Fruit fly (Drosophila melanogaster) whole organism, embryonic: Measurements from ENCODE around the gene CG3149.

Experiments used
- CG10274 ChIP-seq: fragments of 200-800 bp; sonication (Bioruptor generic); optimal IDR thresholded peaks from 3 replicates; lab custom pipeline; 2017; ENCODE audit warnings: missing biosample characterization, mild to moderate bottlenecking, missing genetic modification characterization
- CG11560 ChIP-seq: fragments of 200-800 bp; sonication (Bioruptor generic); IDR thresholded peaks from 3 replicates; pipeline ENCODE4 v1.3.6; 2022; ENCODE audit warnings: missing biosample characterization, missing genetic modification characterization
- CG12769 ChIP-seq: fragments of 200-800 bp; sonication (Bioruptor generic); optimal IDR thresholded peaks from 2 replicates; lab custom pipeline; 2019; ENCODE audit warnings: missing biosample characterization, mild to moderate bottlenecking, missing genetic modification characterization, moderate library complexity
- CG13287 ChIP-seq: fragments of 200-800 bp; sonication (Bioruptor generic); IDR thresholded peaks from 2 replicates; pipeline ENCODE4 v1.3.6; 2022; ENCODE audit warnings: missing biosample characterization, missing genetic modification characterization; ENCODE audit not compliant: partially characterized antibody
- CG14710 ChIP-seq: fragments of 200-800 bp; sonication (Bioruptor generic); optimal IDR thresholded peaks from 3 replicates; lab custom pipeline; 2019; ENCODE audit warnings: missing biosample characterization, mild to moderate bottlenecking, missing genetic modification characterization, moderate library complexity
- CG1602 ChIP-seq: fragments of 200-800 bp; sonication (Bioruptor generic); optimal IDR thresholded peaks from 3 replicates; lab custom pipeline; 2016; ENCODE audit warnings: missing biosample characterization, missing genetic modification characterization
- CG16863 ChIP-seq: fragments of 200-800 bp; sonication (Bioruptor generic); optimal IDR thresholded peaks from 3 replicates; lab custom pipeline; 2016; ENCODE audit warnings: missing biosample characterization, missing genetic modification characterization
- CG18599 ChIP-seq: fragments of 200-800 bp; sonication (Bioruptor generic); optimal IDR thresholded peaks from 3 replicates; lab custom pipeline; 2017; ENCODE audit warnings: missing biosample characterization, missing genetic modification characterization, mild to moderate bottlenecking, moderate library complexity, missing genetic modification reagents
- CG2875 ChIP-seq: fragments of 200-800 bp; sonication (Bioruptor generic); optimal IDR thresholded peaks from 2 replicates; lab custom pipeline; 2017; ENCODE audit warnings: missing biosample characterization, mild to moderate bottlenecking, missing genetic modification characterization, missing genetic modification reagents
- CG3838 ChIP-seq: fragments of 200-800 bp; sonication (Bioruptor generic); optimal IDR thresholded peaks from 3 replicates; lab custom pipeline; 2016; ENCODE audit warnings: missing biosample characterization, missing genetic modification characterization
- CG3847 ChIP-seq: fragments of 200-800 bp; sonication (Bioruptor generic); IDR thresholded peaks from 2 replicates; pipeline ENCODE4 v1.3.6; 2022; ENCODE audit warnings: missing biosample characterization, missing genetic modification characterization
- CG6765 ChIP-seq: fragments of 200-800 bp; sonication (Bioruptor generic); optimal IDR thresholded peaks from 3 replicates; lab custom pipeline; 2017; ENCODE audit warnings: missing biosample characterization, mild to moderate bottlenecking, missing genetic modification characterization
- CG7271 ChIP-seq: fragments of 200-800 bp; sonication (Bioruptor generic); optimal IDR thresholded peaks from 2 replicates; lab custom pipeline; 2018; ENCODE audit warnings: missing biosample characterization, mild to moderate bottlenecking, missing genetic modification characterization, moderate library complexity
- CG7745 ChIP-seq: fragments of 200-800 bp; sonication (Bioruptor generic); optimal IDR thresholded peaks from 2 replicates; lab custom pipeline; 2018; ENCODE audit warnings: missing biosample characterization, mild to moderate bottlenecking, missing genetic modification characterization, moderate library complexity
- CG7928 ChIP-seq: fragments of 200-800 bp; sonication (Bioruptor generic); optimal IDR thresholded peaks from 2 replicates; lab custom pipeline; 2017; ENCODE audit warnings: missing biosample characterization, mild to moderate bottlenecking, missing genetic modification characterization
- CG8290 ChIP-seq, 3 experiments: fragments of 200-800 bp; sonication (Bioruptor generic); optimal IDR thresholded peaks; 2 replicates each; lab custom pipeline; 2016 to 2019; ENCODE audit warnings: missing biosample characterization in 3 of 3, missing genetic modification characterization in 3 of 3, mild to moderate bottlenecking in 2 of 3, moderate library complexity in 1 of 3
- CG8359 ChIP-seq: fragments of 200-800 bp; sonication (Bioruptor generic); optimal IDR thresholded peaks from 2 replicates; lab custom pipeline; 2017; ENCODE audit warnings: missing biosample characterization, mild to moderate bottlenecking, missing genetic modification characterization, borderline replicate concordance
- CTCF ChIP-seq: fragments of 200-800 bp; sonication (Bioruptor generic); optimal IDR thresholded peaks from 2 replicates; lab custom pipeline; 2017; ENCODE audit warnings: missing biosample characterization, mild to moderate bottlenecking, missing genetic modification characterization, moderate library complexity
- Dfd ChIP-seq, 2 experiments: fragments of >200 bp; optimal IDR thresholded peaks; 2 replicates each; lab custom pipeline; 2017; ENCODE audit warnings: missing biosample characterization in 2 of 2, missing genetic modification characterization in 2 of 2
- Fer1 ChIP-seq: fragments of 200-800 bp; sonication (Bioruptor generic); optimal IDR thresholded peaks from 2 replicates; lab custom pipeline; 2017; ENCODE audit warnings: missing biosample characterization, mild to moderate bottlenecking, missing genetic modification characterization
- Fer2 ChIP-seq: fragments of 200-800 bp; sonication (Bioruptor generic); optimal IDR thresholded peaks from 2 replicates; lab custom pipeline; 2018; ENCODE audit warnings: missing biosample characterization, mild to moderate bottlenecking, missing genetic modification characterization, moderate library complexity
- Gsc ChIP-seq: fragments of 200-800 bp; sonication (Bioruptor generic); IDR thresholded peaks from 2 replicates; pipeline ENCODE4 v1.3.6; 2022; ENCODE audit warnings: missing biosample characterization, missing genetic modification characterization
- Gug ChIP-seq: fragments of 200-800 bp; sonication (Bioruptor generic); IDR thresholded peaks from 4 replicates; pipeline ENCODE4 v1.3.6; 2022; ENCODE audit warnings: missing biosample characterization, missing genetic modification characterization
- Hey ChIP-seq: fragments of 200-800 bp; sonication (Bioruptor generic); optimal IDR thresholded peaks from 3 replicates; lab custom pipeline; 2018; ENCODE audit warnings: missing biosample characterization, mild to moderate bottlenecking, missing genetic modification characterization
- MTF-1 ChIP-seq: fragments of 200-800 bp; sonication (Bioruptor generic); optimal IDR thresholded peaks from 2 replicates; lab custom pipeline; 2018; ENCODE audit warnings: missing biosample characterization, mild to moderate bottlenecking, missing genetic modification characterization, borderline replicate concordance
- Rfx ChIP-seq: fragments of 200-800 bp; sonication (Bioruptor generic); IDR thresholded peaks from 2 replicates; pipeline ENCODE4 v1.3.6; 2022; ENCODE audit warnings: missing biosample characterization, missing genetic modification characterization
- Rx ChIP-seq: fragments of 200-800 bp; sonication (Bioruptor generic); IDR thresholded peaks from 2 replicates; pipeline ENCODE4 v1.3.6; 2022; ENCODE audit warnings: missing biosample characterization, missing genetic modification characterization
- Sry-δ ChIP-seq: fragments of 200-800 bp; sonication (Bioruptor generic); optimal IDR thresholded peaks from 2 replicates; lab custom pipeline; 2016; ENCODE audit warnings: missing biosample characterization, missing genetic modification characterization
- ara ChIP-seq: fragments of 200-800 bp; sonication (Bioruptor generic); IDR thresholded peaks from 2 replicates; pipeline ENCODE4 v1.3.6; 2022; ENCODE audit warnings: missing biosample characterization, missing genetic modification characterization
- bigmax ChIP-seq: fragments of 200-800 bp; sonication (Bioruptor generic); optimal IDR thresholded peaks from 2 replicates; lab custom pipeline; 2018; ENCODE audit warnings: missing biosample characterization, mild to moderate bottlenecking, missing genetic modification characterization
- caup ChIP-seq: fragments of 200-800 bp; sonication (Bioruptor generic); optimal IDR thresholded peaks from 3 replicates; lab custom pipeline; 2017; ENCODE audit warnings: missing biosample characterization, mild to moderate bottlenecking, missing genetic modification characterization, moderate library complexity; ENCODE audit not compliant: severe bottlenecking
- chif ChIP-seq, 2 experiments: fragments of 200-800 bp; sonication (Bioruptor generic); optimal IDR thresholded peaks; 3 replicates each; lab custom pipeline; 2016; ENCODE audit warnings: missing biosample characterization in 2 of 2, missing genetic modification characterization in 2 of 2
- chm ChIP-seq: fragments of 200-800 bp; sonication (Bioruptor generic); IDR thresholded peaks from 2 replicates; pipeline ENCODE4 v1.3.6; 2022; ENCODE audit warnings: missing biosample characterization, missing genetic modification characterization
- croc ChIP-seq: fragments of 200-800 bp; sonication (Bioruptor generic); conservative IDR thresholded peaks from 3 replicates; pipeline ENCODE4 v1.3.6; 2022; ENCODE audit warnings: missing biosample characterization, missing genetic modification characterization
- da ChIP-seq: fragments of 200-800 bp; sonication (Bioruptor generic); optimal IDR thresholded peaks from 2 replicates; lab custom pipeline; 2016; ENCODE audit warnings: missing biosample characterization, missing genetic modification characterization
- dimm ChIP-seq: fragments of 200-800 bp; sonication (Bioruptor generic); IDR thresholded peaks from 2 replicates; pipeline ENCODE4 v1.3.6; 2022; ENCODE audit warnings: missing biosample characterization, missing genetic modification characterization
- dmrt11E ChIP-seq: fragments of 200-800 bp; sonication (Bioruptor generic); optimal IDR thresholded peaks from 3 replicates; lab custom pipeline; 2018; ENCODE audit warnings: missing biosample characterization, mild to moderate bottlenecking, missing genetic modification characterization, moderate library complexity
- fd102C ChIP-seq: fragments of 200-800 bp; sonication (Bioruptor generic); optimal IDR thresholded peaks from 2 replicates; lab custom pipeline; 2018; ENCODE audit warnings: missing biosample characterization, mild to moderate bottlenecking, missing genetic modification characterization, moderate library complexity
- gcm2 ChIP-seq: fragments of 200-800 bp; sonication (Bioruptor generic); optimal IDR thresholded peaks from 2 replicates; lab custom pipeline; 2016; ENCODE audit warnings: missing biosample characterization, missing genetic modification characterization
- gro ChIP-seq: fragments of 200-800 bp; sonication (Bioruptor generic); optimal IDR thresholded peaks from 2 replicates; lab custom pipeline; 2016; ENCODE audit warnings: missing biosample characterization, missing genetic modification characterization
- hb ChIP-seq: fragments of 200-800 bp; sonication (Bioruptor generic); IDR thresholded peaks from 3 replicates; pipeline ENCODE4 v1.3.6; 2022; ENCODE audit warnings: missing biosample characterization, missing genetic modification characterization; ENCODE audit not compliant: partially characterized antibody
- inv ChIP-seq: fragments of 200-800 bp; sonication (Bioruptor generic); IDR thresholded peaks from 2 replicates; pipeline ENCODE4 v1.3.6; 2022; ENCODE audit warnings: missing biosample characterization, missing genetic modification characterization; ENCODE audit not compliant: partially characterized antibody
- ken ChIP-seq: fragments of 200-800 bp; sonication (Bioruptor generic); IDR thresholded peaks from 3 replicates; pipeline ENCODE4 v1.3.6; 2022; ENCODE audit warnings: missing biosample characterization, missing genetic modification characterization
- mirr ChIP-seq: fragments of 200-800 bp; sonication (Bioruptor generic); optimal IDR thresholded peaks from 3 replicates; lab custom pipeline; 2018; ENCODE audit warnings: missing biosample characterization, mild to moderate bottlenecking, missing genetic modification characterization
- odd ChIP-seq: fragments of 200-800 bp; sonication (Bioruptor generic); optimal IDR thresholded peaks from 2 replicates; lab custom pipeline; 2017; ENCODE audit warnings: missing biosample characterization, mild to moderate bottlenecking, missing genetic modification characterization
- org-1 ChIP-seq: fragments of 200-800 bp; sonication (Bioruptor generic); optimal IDR thresholded peaks from 2 replicates; lab custom pipeline; 2017; ENCODE audit warnings: missing biosample characterization, missing genetic modification characterization
- pho ChIP-seq: fragments of 200-800 bp; sonication (Bioruptor generic); optimal IDR thresholded peaks from 2 replicates; lab custom pipeline; 2016; ENCODE audit warnings: missing biosample characterization, missing genetic modification characterization
- sisA ChIP-seq: fragments of 200-800 bp; sonication (Bioruptor generic); IDR thresholded peaks from 2 replicates; pipeline ENCODE4 v1.3.6; 2022; ENCODE audit warnings: missing biosample characterization, missing genetic modification characterization
- tio ChIP-seq: fragments of 200-800 bp; sonication (Bioruptor generic); optimal IDR thresholded peaks from 2 replicates; lab custom pipeline; 2017; ENCODE audit warnings: missing biosample characterization, missing genetic modification characterization, inconsistent platforms
- wek ChIP-seq: fragments of 200-800 bp; sonication (Bioruptor generic); optimal IDR thresholded peaks from 3 replicates; lab custom pipeline; 2018; ENCODE audit warnings: missing biosample characterization, mild to moderate bottlenecking, missing genetic modification characterization, moderate library complexity

CG3149 gene

DNA sequence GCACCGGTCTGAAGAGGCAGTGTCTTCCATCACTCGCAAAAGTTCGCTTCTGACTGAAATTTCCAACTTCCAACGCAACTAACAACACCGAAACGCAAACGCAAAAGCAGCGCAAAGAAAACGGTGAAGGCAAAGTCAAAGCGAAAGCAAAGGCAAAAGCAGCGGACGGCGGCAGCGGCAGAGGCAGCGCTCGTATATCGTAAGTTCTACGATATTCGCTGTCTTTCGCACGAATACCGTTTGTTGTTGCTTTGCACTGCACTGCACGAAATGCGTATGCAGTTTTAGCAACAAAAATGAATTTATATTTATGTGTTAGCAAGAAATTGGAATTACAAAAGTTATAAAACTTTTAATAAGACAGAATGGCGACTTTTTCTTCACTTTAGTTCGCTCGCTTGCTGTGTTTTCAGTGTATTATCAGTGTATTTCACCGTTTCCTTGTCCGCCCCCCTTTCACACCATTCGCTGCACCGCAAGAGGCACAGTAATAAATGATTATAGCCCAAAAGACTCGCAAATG, 46.5 kb downstream of the CG3149 start, which contains the start of gene OtopLa (continued):
- TF ChIP-seq CG7271 (peak; percentile 2), dimm (GFP tag; lab: Robert Waterston, UW) (peak; percentile 59), Rx (GFP tag; lab: Robert Waterston, UW) (peak; percentile 83), Dfd (GFP tag; optimal IDR thresholded peaks at IDR 0.05; lab: Kevin White, UChicago) (no peak), CG16863 (peak; percentile 78), wek (GFP tag; lab: Kevin White, UChicago) (peak; percentile 58), bigmax (GFP tag; lab: Kevin White, UChicago) (no peak), CG1602 (GFP tag; lab: Kevin White, UChicago) (peak; percentile 69), fd102C (no peak), odd (GFP tag; lab: Kevin White, UChicago) (peak; percentile 76), chif (GFP tag; optimal IDR thresholded peaks at IDR 0.05; lab: Kevin White, UChicago) (peak; percentile 83 to 88), tio (GFP tag; lab: Kevin White, UChicago) (peak; percentile 64), CG10274 (GFP tag; lab: Kevin White, UChicago) (peak; percentile 35), CG18599 (GFP tag; lab: Kevin White, UChicago) (peak; percentile 90), hb (GFP tag; lab: Robert Waterston, UW) (no peak), ken (GFP tag; lab: Robert Waterston, UW) (peak; percentile 89), Rfx (GFP tag; lab: Robert Waterston, UW) (peak; percentile 83), pho (peak; percentile 54), Gug (GFP tag; lab: Robert Waterston, UW) (peak; percentile 70; the same call in 3 of the 4 replicates), Sry-δ (GFP tag; lab: Kevin White, UChicago) (peak; percentile 31), MTF-1 (GFP tag; lab: Kevin White, UChicago) (peak; percentile 70), CG8290 (GFP tag; optimal IDR thresholded peaks at IDR 0.05; lab: Kevin White, UChicago) (peak; percentile 66), CG8290 (tag; optimal IDR thresholded peaks at IDR 0.05; lab: Kevin White, UChicago) (peak in 1 of 2 experiments; percentile 70), croc (GFP tag; lab: Robert Waterston, UW) (peak; percentile 79), caup (GFP tag; lab: Kevin White, UChicago) (peak; percentile 78), da (GFP tag; lab: Kevin White, UChicago) (peak; percentile 43), sisA (GFP tag; lab: Robert Waterston, UW) (peak; percentile 87), CG3847 (GFP tag; lab: Robert Waterston, UW) (peak; percentile 75), CG14710 (tag; lab: Kevin White, UChicago) (peak; percentile 78), mirr (GFP tag; lab: Kevin White, UChicago) (no peak), ara (GFP tag; lab: Robert Waterston, UW) (peak; percentile 91), org-1 (GFP tag; lab: Kevin White, UChicago) (peak; percentile 83), Hey (tag; lab: Kevin White, UChicago) (no peak), dmrt11E (tag; lab: Kevin White, UChicago) (peak; percentile 80), CG12769 (tag; lab: Kevin White, UChicago) (no peak), chm (GFP tag; lab: Robert Waterston, UW) (peak; percentile 86), inv (GFP tag; lab: Robert Waterston, UW) (no peak), CG6765 (GFP tag; lab: Kevin White, UChicago) (peak; percentile 40), CG11560 (0 out of 3 replicates have a peak, but pooled peaks have one; percentile 63), CG2875 (GFP tag; lab: Kevin White, UChicago) (peak; percentile 84), CG7928 (GFP tag; lab: Kevin White, UChicago) (peak; percentile 26), CG3838 (peak; percentile 18), CG7745 (tag; lab: Kevin White, UChicago) (no peak), CG13287 (GFP tag; lab: Robert Waterston, UW) (no peak), CG8359 (GFP tag; lab: Kevin White, UChicago) (peak; percentile 58), Fer2 (peak; percentile 57), Fer1 (GFP tag; lab: Kevin White, UChicago) (peak; percentile 87), CTCF (GFP tag; lab: Kevin White, UChicago) (peak; percentile 52), Gsc (GFP tag; lab: Robert Waterston, UW) (peak; percentile 60), gcm2 (peak; percentile 52), gro (GFP tag; lab: Kevin White, UChicago) (peak; percentile 78)
